Worm (Caenorhabditis elegans) whole organism, mixed stage, embryonic: ENCODE measurements around the gene W03C9.2.

Experiments
- bed-3 ChIP-seq: fragments of 200-800 bp; sonication (Bioruptor generic); optimal IDR thresholded peaks from 3 replicates; lab custom pipeline; 2018; ENCODE audit warnings: mild to moderate bottlenecking, missing genetic modification characterization, moderate library complexity, missing compliant biosample characterization
- blmp-1 ChIP-seq: fragments of 150-350 bp; optimal IDR thresholded peaks from 2 replicates; lab custom pipeline; 2014; ENCODE audit warnings: missing biosample characterization, missing genetic modification characterization
- ceh-43 ChIP-seq: fragments of 200-800 bp; sonication (Bioruptor generic); optimal IDR thresholded peaks from 2 replicates; lab custom pipeline; 2018; ENCODE audit warnings: mild to moderate bottlenecking, missing genetic modification characterization, moderate library complexity, missing compliant biosample characterization
- ceh-83 ChIP-seq: fragments of 200-800 bp; sonication (Bioruptor generic); optimal IDR thresholded peaks from 2 replicates; lab custom pipeline; 2018; ENCODE audit warnings: mild to moderate bottlenecking, missing genetic modification characterization, missing compliant biosample characterization
- ces-1 ChIP-seq: fragments of 150-350 bp; optimal IDR thresholded peaks from 2 replicates; lab custom pipeline; 2014; ENCODE audit warnings: missing biosample characterization, missing genetic modification reagents, missing genetic modification characterization
- cnd-1 ChIP-seq: fragments of 200-800 bp; sonication (Bioruptor generic); optimal IDR thresholded peaks from 2 replicates; lab custom pipeline; 2018; ENCODE audit warnings: mild to moderate bottlenecking, missing genetic modification characterization, missing compliant biosample characterization
- drap-1 ChIP-seq: fragments of 200-800 bp; sonication (Bioruptor generic); optimal IDR thresholded peaks from 3 replicates; lab custom pipeline; 2018; ENCODE audit warnings: mild to moderate bottlenecking, missing genetic modification characterization, missing compliant biosample characterization
- elt-1 ChIP-seq: sonication (generic microtip); optimal IDR thresholded peaks from 2 replicates; lab custom pipeline; 2017; ENCODE audit warnings: missing genetic modification characterization, mild to moderate bottlenecking, missing compliant biosample characterization, antibody characterized with exemption, moderate library complexity, borderline replicate concordance; ENCODE audit not compliant: insufficient read depth
- elt-3 ChIP-seq: fragments of 150-350 bp; optimal IDR thresholded peaks from 2 replicates; lab custom pipeline; 2014; ENCODE audit warnings: missing biosample characterization, missing genetic modification characterization
- flh-1 ChIP-seq: fragments of 200-800 bp; sonication (Bioruptor generic); optimal IDR thresholded peaks from 2 replicates; lab custom pipeline; 2018; ENCODE audit warnings: mild to moderate bottlenecking, missing genetic modification characterization, moderate library complexity, missing compliant biosample characterization
- hlh-1 ChIP-seq: fragments of 150-350 bp; optimal IDR thresholded peaks from 2 replicates; lab custom pipeline; 2014; ENCODE audit warnings: missing biosample characterization, missing genetic modification reagents, missing genetic modification characterization
- lin-13 ChIP-seq: fragments of 150-350 bp; optimal IDR thresholded peaks from 2 replicates; lab custom pipeline; 2014; ENCODE audit warnings: missing biosample characterization, missing genetic modification characterization
- lin-32 ChIP-seq: fragments of 200-800 bp; sonication (Bioruptor generic); optimal IDR thresholded peaks from 2 replicates; lab custom pipeline; 2018; ENCODE audit warnings: mild to moderate bottlenecking, missing genetic modification characterization, missing compliant biosample characterization
- lsy-2 ChIP-seq: fragments of 150-350 bp; optimal IDR thresholded peaks from 2 replicates; lab custom pipeline; 2014; ENCODE audit warnings: missing biosample characterization, missing genetic modification characterization
- mab-5 ChIP-seq: fragments of 150-350 bp; optimal IDR thresholded peaks from 2 replicates; lab custom pipeline; 2014; ENCODE audit warnings: missing biosample characterization, missing genetic modification characterization
- mep-1 ChIP-seq: fragments of 150-350 bp; optimal IDR thresholded peaks from 2 replicates; lab custom pipeline; 2017; ENCODE audit warnings: missing biosample characterization, missing genetic modification reagents, missing genetic modification characterization, inconsistent platforms
- mls-2 ChIP-seq: sonication (generic microtip); optimal IDR thresholded peaks from 2 replicates; lab custom pipeline; 2016; ENCODE audit warnings: mild to moderate bottlenecking, missing genetic modification characterization, moderate library complexity, missing compliant biosample characterization
- nhr-2 ChIP-seq: fragments of 150-350 bp; optimal IDR thresholded peaks from 2 replicates; lab custom pipeline; 2014; ENCODE audit warnings: missing biosample characterization, missing genetic modification characterization
- nhr-237 ChIP-seq: fragments of 150-350 bp; optimal IDR thresholded peaks from 2 replicates; lab custom pipeline; 2014; ENCODE audit warnings: missing biosample characterization, missing genetic modification characterization
- sem-2 ChIP-seq: fragments of 200-800 bp; sonication (Bioruptor generic); optimal IDR thresholded peaks from 2 replicates; lab custom pipeline; 2018; ENCODE audit warnings: mild to moderate bottlenecking, missing genetic modification characterization, missing compliant biosample characterization
- snpc-4 ChIP-seq: fragments of 150-350 bp; optimal IDR thresholded peaks from 2 replicates; lab custom pipeline; 2014; ENCODE audit warnings: missing biosample characterization, missing genetic modification characterization
- tbx-8 ChIP-seq: fragments of 200-800 bp; sonication (Bioruptor generic); optimal IDR thresholded peaks from 2 replicates; lab custom pipeline; 2018; ENCODE audit warnings: mild to moderate bottlenecking, missing genetic modification characterization, moderate library complexity, missing compliant biosample characterization
- unc-39 ChIP-seq: fragments of 150-350 bp; optimal IDR thresholded peaks from 2 replicates; lab custom pipeline; 2014; ENCODE audit warnings: missing biosample characterization, missing genetic modification characterization
- unc-62 ChIP-seq: fragments of 150-350 bp; optimal IDR thresholded peaks from 2 replicates; lab custom pipeline; 2014; ENCODE audit warnings: missing biosample characterization, missing genetic modification reagents, missing genetic modification characterization
- zip-8 ChIP-seq: fragments of 150-350 bp; optimal IDR thresholded peaks from 2 replicates; lab custom pipeline; 2014; ENCODE audit warnings: missing biosample characterization, missing genetic modification characterization
- ztf-11 ChIP-seq: fragments of 150-350 bp; optimal IDR thresholded peaks from 2 replicates; lab custom pipeline; 2014; ENCODE audit warnings: missing biosample characterization, missing genetic modification characterization

The W03C9.2 gene

DNA sequence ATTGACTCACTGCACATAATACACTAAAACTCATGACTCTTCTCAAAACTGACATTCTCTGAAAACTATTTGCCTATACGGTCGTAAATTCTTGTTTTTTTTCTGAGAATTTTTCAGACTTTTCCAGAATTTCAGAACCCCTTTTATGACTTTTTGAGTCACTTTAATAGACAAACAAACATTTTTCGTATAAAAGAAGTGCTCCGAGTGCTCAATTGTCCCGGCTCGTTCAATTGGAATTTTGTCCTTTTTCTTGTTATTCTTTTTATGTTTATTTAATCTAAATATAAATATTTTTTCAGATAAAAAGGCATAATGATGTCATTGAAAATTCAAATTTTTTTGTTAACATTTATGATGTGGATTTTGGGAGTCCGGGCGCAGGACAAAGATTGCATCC is 36.7 kb downstream of the W03C9.2 start, which contains the start of gene Y17G7B.23:
Y17G7B.23 (plus strand) TSS at position 301 of the 400 bp plus-strand sequence.
- TF ChIP-seq snpc-4 (tag; lab: Kevin White, UChicago) = no peak
- no peak for TF ChIP-seq unc-39 (tag; lab: Kevin White, UChicago)
- TF ChIP-seq bed-3 (GFP tag; lab: Kevin White, UChicago) = no peak

- TF ChIP-seq ceh-83 (GFP tag; lab: Kevin White, UChicago) (no peak), bed-3 (GFP tag; lab: Kevin White, UChicago) (no peak), ztf-11 (tag; lab: Kevin White, UChicago) (no peak), nhr-2 (no peak), sem-2 (GFP tag; lab: Kevin White, UChicago) (no peak), elt-3 (no peak), ceh-43 (GFP tag; lab: Kevin White, UChicago) (no peak), lin-13 (no peak), lin-32 (GFP tag; lab: Kevin White, UChicago) (no peak), elt-1 (no peak), lsy-2 (no peak), cnd-1 (tag; lab: Kevin White, UChicago) (no peak), nhr-237 (no peak), drap-1 (GFP tag; lab: Kevin White, UChicago) (no peak), blmp-1 (no peak), tbx-8 (GFP tag; lab: Kevin White, UChicago) (no peak), ces-1 (no peak)
Measured at ce11 chrII:12005981-12006380, 43.8 kb downstream of the W03C9.2 start.

DNA sequence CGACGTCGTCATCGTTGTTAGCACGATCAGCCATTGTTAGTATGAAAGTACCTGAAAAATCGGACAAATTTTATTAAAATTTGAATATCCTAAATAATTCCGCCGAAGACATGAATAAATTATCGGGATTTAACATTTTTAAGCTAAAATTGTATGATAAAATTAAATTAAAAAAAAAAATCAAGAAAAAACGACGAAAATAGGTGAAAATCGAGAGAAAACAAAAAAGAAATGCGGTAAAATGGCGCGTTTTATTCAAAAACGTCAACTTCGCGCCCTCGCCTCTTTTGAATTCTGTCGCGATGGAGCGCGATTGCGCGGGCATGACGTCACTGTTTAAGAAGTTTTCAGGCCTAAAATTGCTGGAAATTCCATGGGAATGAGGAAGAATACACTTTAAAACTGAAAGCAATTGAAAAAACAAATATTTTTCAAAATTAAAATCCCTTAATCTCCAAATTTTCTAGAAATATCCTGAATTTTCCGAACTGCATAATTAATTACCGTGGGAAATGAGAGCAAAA is 44.5 kb downstream of the W03C9.2 start, which contains the start of gene mcm-2:
mcm-2 (minus strand) TSS at position 51 of the 524 bp plus-strand sequence.
- TF ChIP-seq zip-8 (tag; lab: Kevin White, UChicago) = peak; percentile 69
- no peak for TF ChIP-seq mls-2 (tag; lab: Kevin White, UChicago)
- no peak for TF ChIP-seq bed-3 (GFP tag; lab: Kevin White, UChicago)
- no peak for TF ChIP-seq hlh-1 (tag; lab: Kevin White, UChicago)
- no peak for TF ChIP-seq mep-1 (tag; lab: Kevin White, UChicago)
- TF ChIP-seq snpc-4 (tag; lab: Kevin White, UChicago) = no peak
- no peak for TF ChIP-seq unc-62
- TF ChIP-seq blmp-1 = no peak
- TF ChIP-seq nhr-237 = peak; percentile 1
- TF ChIP-seq elt-1 = peak; percentile 17

ce11 chrII:12008772-12009171 is 46.6 kb downstream of the W03C9.2 start, which contains the start of gene glb-29:
Gene glb-29 (plus strand): TSS chrII:12009072.
- TF ChIP-seq ceh-43 (GFP tag; lab: Kevin White, UChicago) = no peak
- TF ChIP-seq flh-1 = no peak
- TF ChIP-seq nhr-237 = no peak
- no peak for TF ChIP-seq unc-39 (tag; lab: Kevin White, UChicago)
- no peak for TF ChIP-seq mab-5 (tag; lab: Kevin White, UChicago)
- no peak for TF ChIP-seq lsy-2
- no peak for TF ChIP-seq lin-32 (GFP tag; lab: Kevin White, UChicago)
- no peak for TF ChIP-seq drap-1 (GFP tag; lab: Kevin White, UChicago)
